Fruit fly (Drosophila melanogaster) whole organism, embryonic: ENCODE results near the gene Hsp22.

Experiments used
- CG1024 ChIP-seq: fragments of 200-800 bp; sonication (Bioruptor generic); IDR thresholded peaks from 2 replicates; pipeline ENCODE4 v1.3.6; 2022; ENCODE audit warnings: missing biosample characterization, missing genetic modification characterization
- CG11398 ChIP-seq: fragments of 200-800 bp; sonication (Bioruptor generic); optimal IDR thresholded peaks from 2 replicates; lab custom pipeline; 2016; ENCODE audit warnings: missing biosample characterization, missing genetic modification characterization
- CG11696 ChIP-seq: fragments of 200-800 bp; sonication (Bioruptor generic); IDR thresholded peaks from 2 replicates; pipeline ENCODE4 v1.3.6; 2022; ENCODE audit warnings: missing biosample characterization, missing genetic modification characterization
- CG13287 ChIP-seq: fragments of 200-800 bp; sonication (Bioruptor generic); IDR thresholded peaks from 2 replicates; pipeline ENCODE4 v1.3.6; 2022; ENCODE audit warnings: missing biosample characterization, missing genetic modification characterization; ENCODE audit not compliant: partially characterized antibody
- CG13894 ChIP-seq: fragments of 200-800 bp; sonication (Bioruptor generic); optimal IDR thresholded peaks from 3 replicates; lab custom pipeline; 2018; ENCODE audit warnings: missing biosample characterization, mild to moderate bottlenecking, missing genetic modification characterization, moderate library complexity
- CG15696 ChIP-seq: fragments of 200-800 bp; sonication (Bioruptor generic); optimal IDR thresholded peaks from 2 replicates; lab custom pipeline; 2019; ENCODE audit warnings: missing biosample characterization, mild to moderate bottlenecking, missing genetic modification characterization, moderate library complexity
- CG16813 ChIP-seq: fragments of 200-800 bp; sonication (Bioruptor generic); IDR thresholded peaks from 3 replicates; pipeline ENCODE4 v1.3.6; 2022; ENCODE audit warnings: missing biosample characterization, missing genetic modification characterization; ENCODE audit not compliant: partially characterized antibody
- CG17328 ChIP-seq: fragments of 200-800 bp; sonication (Bioruptor generic); IDR thresholded peaks from 2 replicates; pipeline ENCODE4 v1.3.6; 2022; ENCODE audit warnings: missing biosample characterization, missing genetic modification characterization
- CG17361 ChIP-seq: fragments of 200-800 bp; sonication (Bioruptor generic); IDR thresholded peaks from 3 replicates; pipeline ENCODE4 v1.3.6; 2022; ENCODE audit warnings: missing biosample characterization, missing genetic modification characterization
- CG17829 ChIP-seq: fragments of 200-800 bp; optimal IDR thresholded peaks from 2 replicates; lab custom pipeline; 2019; ENCODE audit warnings: missing biosample characterization, mild to moderate bottlenecking, missing genetic modification characterization, moderate library complexity
- CG1832 ChIP-seq: fragments of 200-800 bp; sonication (Bioruptor generic); optimal IDR thresholded peaks from 2 replicates; lab custom pipeline; 2017; ENCODE audit warnings: missing biosample characterization, mild to moderate bottlenecking, missing genetic modification characterization, inconsistent platforms
- CG2129 ChIP-seq: fragments of 200-800 bp; sonication (Bioruptor generic); IDR thresholded peaks from 2 replicates; pipeline ENCODE4 v1.3.6; 2022; ENCODE audit warnings: missing biosample characterization, missing genetic modification characterization; ENCODE audit not compliant: partially characterized antibody
- CG30020 ChIP-seq: fragments of 200-800 bp; optimal IDR thresholded peaks from 2 replicates; lab custom pipeline; 2019; ENCODE audit warnings: missing biosample characterization, mild to moderate bottlenecking, missing genetic modification characterization, moderate library complexity
- CG31224 ChIP-seq: fragments of 200-800 bp; sonication (Bioruptor generic); IDR thresholded peaks from 2 replicates; pipeline ENCODE4 v1.3.6; 2022; ENCODE audit warnings: missing biosample characterization, missing genetic modification characterization
- CG33557 ChIP-seq: fragments of 200-800 bp; sonication (Bioruptor generic); optimal IDR thresholded peaks from 2 replicates; lab custom pipeline; 2019; ENCODE audit warnings: missing biosample characterization, mild to moderate bottlenecking, missing genetic modification characterization, moderate library complexity
- CG3726 ChIP-seq: fragments of 200-800 bp; sonication (Bioruptor generic); IDR thresholded peaks from 3 replicates; pipeline ENCODE4, ENCODE4 v1.3.6; 2022; ENCODE audit warnings: missing biosample characterization, missing genetic modification characterization
- CG6254 ChIP-seq: fragments of 200-800 bp; sonication (Bioruptor generic); optimal IDR thresholded peaks from 3 replicates; lab custom pipeline; 2017; ENCODE audit warnings: mild to moderate bottlenecking, missing biosample characterization, missing genetic modification reagents, missing genetic modification characterization
- CG8944 ChIP-seq: fragments of 200-800 bp; sonication (Bioruptor generic); optimal IDR thresholded peaks from 3 replicates; lab custom pipeline; 2016; ENCODE audit warnings: missing biosample characterization, missing genetic modification characterization
- CG9727 ChIP-seq: fragments of 200-800 bp; sonication (Bioruptor generic); optimal IDR thresholded peaks from 3 replicates; lab custom pipeline; 2017; ENCODE audit warnings: missing biosample characterization, mild to moderate bottlenecking, missing genetic modification characterization
- CG9797 ChIP-seq: fragments of 200-800 bp; sonication (Bioruptor generic); optimal IDR thresholded peaks from 3 replicates; lab custom pipeline; 2018; ENCODE audit warnings: missing biosample characterization, mild to moderate bottlenecking, missing genetic modification characterization
- Dad ChIP-seq: fragments of 200-800 bp; sonication (Bioruptor generic); optimal IDR thresholded peaks from 3 replicates; lab custom pipeline; 2016; ENCODE audit warnings: missing biosample characterization, missing genetic modification characterization
- Dfd ChIP-seq, 2 experiments: fragments of >200 bp; optimal IDR thresholded peaks; 2 replicates each; lab custom pipeline; 2017; ENCODE audit warnings: missing biosample characterization in 2 of 2, missing genetic modification characterization in 2 of 2
- Dip3 ChIP-seq: fragments of 200-800 bp; sonication (Bioruptor generic); optimal IDR thresholded peaks from 3 replicates; lab custom pipeline; 2016; ENCODE audit warnings: missing biosample characterization, missing genetic modification characterization
- Dref ChIP-seq: fragments of 200-800 bp; sonication (Bioruptor generic); IDR thresholded peaks from 2 replicates; pipeline ENCODE4 v1.3.6; 2022; ENCODE audit warnings: missing biosample characterization, missing genetic modification characterization
- Drgx ChIP-seq: fragments of 200-800 bp; sonication (Bioruptor generic); IDR thresholded peaks from 2 replicates; pipeline ENCODE4 v1.3.6; 2022; ENCODE audit warnings: missing biosample characterization, missing genetic modification characterization
- Eip74EF ChIP-seq, 2 experiments: fragments of 200-800 bp in 1 of 2; fragments of >200 bp in 1 of 2; sonication (Bioruptor generic) in 1 of 2; optimal IDR thresholded peaks; 2 replicates each; lab custom pipeline; 2017 to 2019; ENCODE audit warnings: missing biosample characterization in 2 of 2, missing genetic modification characterization in 2 of 2, mild to moderate bottlenecking in 1 of 2, moderate library complexity in 1 of 2
- Oli ChIP-seq: fragments of 200-800 bp; sonication (Bioruptor generic); optimal IDR thresholded peaks from 2 replicates; lab custom pipeline; 2018; ENCODE audit warnings: missing biosample characterization, mild to moderate bottlenecking, missing genetic modification characterization, moderate library complexity
- Rfx ChIP-seq: fragments of 200-800 bp; sonication (Bioruptor generic); IDR thresholded peaks from 2 replicates; pipeline ENCODE4 v1.3.6; 2022; ENCODE audit warnings: missing biosample characterization, missing genetic modification characterization
- Taf1 ChIP-seq: fragments of 200-800 bp; sonication (Bioruptor generic); IDR thresholded peaks from 2 replicates; pipeline ENCODE4 v1.3.6; 2022; ENCODE audit warnings: missing biosample characterization, missing genetic modification characterization
- Tbp ChIP-seq: fragments of >200 bp; optimal IDR thresholded peaks from 2 replicates; lab custom pipeline; 2018; ENCODE audit warnings: missing biosample characterization, missing genetic modification characterization
- ato ChIP-seq: fragments of 200-800 bp; sonication (Bioruptor generic); IDR thresholded peaks from 2 replicates; pipeline ENCODE4 v1.3.6; 2022; ENCODE audit warnings: missing biosample characterization, missing genetic modification characterization; ENCODE audit not compliant: partially characterized antibody
- chif ChIP-seq, 2 experiments: fragments of 200-800 bp; sonication (Bioruptor generic); optimal IDR thresholded peaks; 3 replicates each; lab custom pipeline; 2016; ENCODE audit warnings: missing biosample characterization in 2 of 2, missing genetic modification characterization in 2 of 2
- crp ChIP-seq, 2 experiments: fragments of 200-800 bp; sonication (Bioruptor generic); optimal IDR thresholded peaks; 2 replicates in 1 of 2; 3 replicates in 1 of 2; lab custom pipeline; 2017; ENCODE audit warnings: missing biosample characterization in 2 of 2, missing genetic modification characterization in 2 of 2, mild to moderate bottlenecking in 1 of 2, moderate library complexity in 1 of 2
- cwo ChIP-seq: fragments of 200-800 bp; sonication (Bioruptor generic); optimal IDR thresholded peaks from 3 replicates; lab custom pipeline; 2017; ENCODE audit warnings: missing biosample characterization, missing genetic modification characterization, mild to moderate bottlenecking, moderate library complexity, missing genetic modification reagents
- eyg ChIP-seq: fragments of 200-800 bp; sonication (Bioruptor generic); optimal IDR thresholded peaks from 3 replicates; lab custom pipeline; 2016; ENCODE audit warnings: missing biosample characterization, missing genetic modification characterization
- grn ChIP-seq: fragments of 200-800 bp; sonication (Bioruptor generic); optimal IDR thresholded peaks from 3 replicates; lab custom pipeline; 2017; ENCODE audit warnings: missing biosample characterization, missing genetic modification characterization
- h ChIP-seq: fragments of >200 bp; optimal IDR thresholded peaks from 2 replicates; lab custom pipeline; 2017
- kni ChIP-seq: fragments of 200-800 bp; sonication (Bioruptor generic); optimal IDR thresholded peaks from 3 replicates; lab custom pipeline; 2017; ENCODE audit warnings: mild to moderate bottlenecking, missing biosample characterization, missing genetic modification reagents, missing genetic modification characterization
- lov ChIP-seq, 2 experiments: fragments of 200-800 bp in 1 of 2; fragments of >200 bp in 1 of 2; sonication (Bioruptor generic) in 1 of 2; IDR thresholded peaks in 1 of 2; optimal IDR thresholded peaks in 1 of 2; 2 replicates in 1 of 2; 3 replicates in 1 of 2; pipeline versions ENCODE4 v1.3.6 to Lab custom; 2017 to 2022; ENCODE audit warnings: missing biosample characterization in 1 of 2, missing genetic modification characterization in 1 of 2
- maf-S ChIP-seq: fragments of 200-800 bp; sonication (Bioruptor generic); optimal IDR thresholded peaks from 2 replicates; lab custom pipeline; 2016; ENCODE audit warnings: missing biosample characterization, missing genetic modification characterization
- mirr ChIP-seq: fragments of 200-800 bp; sonication (Bioruptor generic); optimal IDR thresholded peaks from 3 replicates; lab custom pipeline; 2018; ENCODE audit warnings: missing biosample characterization, mild to moderate bottlenecking, missing genetic modification characterization
- pfk ChIP-seq: fragments of 200-800 bp; sonication (Bioruptor generic); optimal IDR thresholded peaks from 2 replicates; lab custom pipeline; 2018; ENCODE audit warnings: missing biosample characterization, mild to moderate bottlenecking, missing genetic modification characterization, moderate library complexity
- pho ChIP-seq: fragments of 200-800 bp; sonication (Bioruptor generic); optimal IDR thresholded peaks from 2 replicates; lab custom pipeline; 2016; ENCODE audit warnings: missing biosample characterization, missing genetic modification characterization
- psq ChIP-seq: fragments of 200-800 bp; sonication (Bioruptor generic); optimal IDR thresholded peaks from 2 replicates; lab custom pipeline; 2017; ENCODE audit warnings: missing biosample characterization, missing genetic modification characterization
- slp2 ChIP-seq: fragments of 200-800 bp; sonication (Bioruptor generic); optimal IDR thresholded peaks from 2 replicates; lab custom pipeline; 2016; ENCODE audit warnings: missing biosample characterization, missing genetic modification characterization
- ssp ChIP-seq: fragments of 200-800 bp; sonication (Bioruptor generic); IDR thresholded peaks from 2 replicates; pipeline ENCODE4 v1.3.6; 2022; ENCODE audit warnings: missing biosample characterization, missing genetic modification characterization
- twi ChIP-seq: fragments of 200-800 bp; optimal IDR thresholded peaks from 2 replicates; lab custom pipeline; 2019; ENCODE audit warnings: missing biosample characterization, mild to moderate bottlenecking, missing genetic modification characterization, moderate library complexity
- tx ChIP-seq: fragments of 200-800 bp; sonication (Bioruptor generic); optimal IDR thresholded peaks from 2 replicates; lab custom pipeline; 2016; ENCODE audit warnings: missing biosample characterization, missing genetic modification characterization
- wor ChIP-seq: fragments of 200-800 bp; sonication (Bioruptor generic); IDR thresholded peaks from 2 replicates; pipeline ENCODE4 v1.3.6; 2022; ENCODE audit warnings: missing biosample characterization, missing genetic modification characterization

The Hsp22 gene

DNA sequence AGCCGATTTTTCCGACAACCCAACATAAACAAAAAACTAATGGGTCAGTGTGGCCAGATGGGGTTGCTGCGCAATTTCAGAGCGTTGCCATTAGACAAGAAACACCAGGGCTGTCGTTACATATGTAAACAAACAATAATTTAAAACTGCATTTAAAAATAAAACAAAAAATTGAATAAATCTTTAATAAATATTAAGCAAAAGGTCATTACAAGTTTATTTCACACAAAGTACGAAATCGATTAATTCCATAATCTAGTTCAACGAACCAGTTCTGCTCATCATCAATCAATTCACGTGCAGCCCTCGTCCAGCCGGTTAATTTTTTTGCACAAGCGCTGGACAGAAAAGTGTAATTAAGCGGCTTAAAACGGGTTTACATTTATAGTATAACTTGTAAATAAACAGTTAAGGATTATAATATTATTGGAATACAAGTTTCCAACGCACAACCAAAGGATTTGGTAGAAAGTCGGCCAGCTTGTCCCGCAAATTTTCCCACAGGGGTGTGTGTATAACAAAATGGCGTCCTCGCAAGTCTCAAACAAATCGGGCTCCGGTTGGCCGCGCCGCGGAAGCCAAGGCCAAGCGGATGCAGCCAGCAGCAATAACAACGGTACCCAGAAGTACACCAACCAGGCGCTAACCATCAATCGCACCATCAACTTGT lies 38.2 kb downstream of the Hsp22 start, which contains the start of the genes CG4022 and Cpsf5 (continued):
- peak; percentile 40 for TF ChIP-seq tx (GFP tag; lab: Kevin White, UChicago)
- TF ChIP-seq Rfx, result peak; percentile 88
- TF ChIP-seq CG17829 (tag; lab: Kevin White, UChicago), result peak; percentile 91
- TF ChIP-seq maf-S (GFP tag; lab: Kevin White, UChicago), result peak; percentile 49
- no peak for TF ChIP-seq CG3726 (GFP tag; lab: Robert Waterston, UW)
- peak; percentile 69 for TF ChIP-seq Oli (tag; lab: Kevin White, UChicago)
- TF ChIP-seq h (lab: Kevin White, UChicago), result no peak
- TF ChIP-seq Dad (GFP tag; lab: Kevin White, UChicago), result peak; percentile 34
- peak; percentile 48 for TF ChIP-seq Dref (GFP tag; lab: Robert Waterston, UW)
- TF ChIP-seq kni, result peak; percentile 93
- TF ChIP-seq ato (GFP tag; lab: Robert Waterston, UW), result no peak
- TF ChIP-seq CG1832 (GFP tag; lab: Kevin White, UChicago), result no peak
- peak; percentile 82 for TF ChIP-seq CG17361 (GFP tag; lab: Robert Waterston, UW)
- TF ChIP-seq CG8944 (GFP tag; lab: Kevin White, UChicago), result peak; percentile 3
- TF ChIP-seq CG16813 (GFP tag; lab: Robert Waterston, UW), result peak; percentile 48; the same call in 1 of the 3 replicates
- TF ChIP-seq CG9727 (GFP tag; lab: Kevin White, UChicago), result peak; percentile 84
- peak; percentile 48 for TF ChIP-seq mirr (GFP tag; lab: Kevin White, UChicago)
- TF ChIP-seq Tbp (GFP tag; lab: Kevin White, UChicago), result no peak
- peak; percentile 63 to 70 for TF ChIP-seq chif (GFP tag; optimal IDR thresholded peaks at IDR 0.05; lab: Kevin White, UChicago)
- TF ChIP-seq Drgx (GFP tag; lab: Robert Waterston, UW), result peak; percentile 39
- TF ChIP-seq slp2 (GFP tag; lab: Kevin White, UChicago), result peak; percentile 46
- TF ChIP-seq Dip3 (GFP tag; lab: Kevin White, UChicago), result peak; percentile 53
- peak; percentile 67 for TF ChIP-seq pho (GFP tag; lab: Kevin White, UChicago)
- TF ChIP-seq CG15696 (tag; lab: Kevin White, UChicago), result peak; percentile 85
- TF ChIP-seq eyg (GFP tag; lab: Kevin White, UChicago), result peak; percentile 2
- peak; percentile 83 for TF ChIP-seq twi (tag; lab: Kevin White, UChicago)
- TF ChIP-seq Eip74EF (GFP tag; optimal IDR thresholded peaks at IDR 0.05; lab: Kevin White, UChicago), result peak in 1 of 2 experiments; percentile 36
- no peak for TF ChIP-seq lov (optimal IDR thresholded peaks at IDR 0.05; lab: Kevin White, UChicago)
- peak; percentile 71; the same call in 2 of the 3 replicates for TF ChIP-seq lov (GFP tag; IDR thresholded peaks at IDR 0.05; lab: Robert Waterston, UW)
- peak; percentile 35 for TF ChIP-seq grn
- peak; percentile 87 for TF ChIP-seq CG17328 (GFP tag; lab: Robert Waterston, UW)
- no peak for TF ChIP-seq CG13894 (tag; lab: Kevin White, UChicago)
- TF ChIP-seq CG1024, result peak; percentile 66
- no peak for TF ChIP-seq CG11398 (GFP tag; lab: Kevin White, UChicago)
- TF ChIP-seq psq, result no peak
- peak; percentile 68 for TF ChIP-seq Taf1 (GFP tag; lab: Robert Waterston, UW)
- peak in 1 of 2 experiments; percentile 53 for TF ChIP-seq crp (GFP tag; optimal IDR thresholded peaks at IDR 0.05; lab: Kevin White, UChicago)
- peak; percentile 68 for TF ChIP-seq CG13287 (GFP tag; lab: Robert Waterston, UW)
- TF ChIP-seq CG33557 (GFP tag; lab: Kevin White, UChicago), result peak; percentile 86
- TF ChIP-seq CG6254, result peak; percentile 51
- peak; percentile 89 for TF ChIP-seq CG9797 (GFP tag; lab: Kevin White, UChicago)
- TF ChIP-seq cwo (GFP tag; lab: Kevin White, UChicago), result peak; percentile 58
- peak; percentile 65 for TF ChIP-seq wor (GFP tag; lab: Robert Waterston, UW)
- TF ChIP-seq CG11696 (GFP tag; lab: Robert Waterston, UW), result peak; percentile 61
- peak; percentile 70 for TF ChIP-seq ssp
- no peak for TF ChIP-seq Dfd (GFP tag; optimal IDR thresholded peaks at IDR 0.05; lab: Kevin White, UChicago)
- TF ChIP-seq CG31224, result peak; percentile 57
- peak; percentile 78 for TF ChIP-seq CG30020
- TF ChIP-seq pfk (GFP tag; lab: Kevin White, UChicago), result no peak
- no peak for TF ChIP-seq CG2129 (GFP tag; lab: Robert Waterston, UW)
